Fruit fly (Drosophila melanogaster) whole organism, embryonic: ENCODE measurements around the gene CG32450.

Experiments
- CG18011 ChIP-seq: fragments of 200-800 bp; sonication (Bioruptor generic); optimal IDR thresholded peaks from 2 replicates; lab custom pipeline; 2017; ENCODE audit warnings: missing biosample characterization, missing genetic modification characterization, mild to moderate bottlenecking, moderate library complexity, missing genotype
- CG30403 ChIP-seq: fragments of 200-800 bp; sonication (Bioruptor generic); optimal IDR thresholded peaks from 3 replicates; lab custom pipeline; 2016; ENCODE audit warnings: missing biosample characterization, missing genetic modification characterization
- CG3726 ChIP-seq: fragments of 200-800 bp; sonication (Bioruptor generic); IDR thresholded peaks from 3 replicates; pipeline ENCODE4, ENCODE4 v1.3.6; 2022; ENCODE audit warnings: missing biosample characterization, missing genetic modification characterization
- CTCF ChIP-seq: fragments of 200-800 bp; sonication (Bioruptor generic); optimal IDR thresholded peaks from 2 replicates; lab custom pipeline; 2017; ENCODE audit warnings: missing biosample characterization, mild to moderate bottlenecking, missing genetic modification characterization, moderate library complexity
- Dek ChIP-seq: fragments of 200-800 bp; sonication (Bioruptor generic); optimal IDR thresholded peaks from 3 replicates; lab custom pipeline; 2019; ENCODE audit warnings: missing biosample characterization, mild to moderate bottlenecking, missing genetic modification characterization, moderate library complexity
- Dip2 ChIP-seq: fragments of 200-800 bp; sonication (Bioruptor generic); IDR thresholded peaks from 2 replicates; pipeline ENCODE4 v1.3.6; 2022; ENCODE audit warnings: missing biosample characterization, missing genetic modification characterization
- Nf-YA ChIP-seq: fragments of 200-800 bp; sonication (Bioruptor generic); IDR thresholded peaks from 2 replicates; pipeline ENCODE4 v1.3.6; 2022; ENCODE audit warnings: missing biosample characterization, missing genetic modification characterization
- Rfx ChIP-seq: fragments of 200-800 bp; sonication (Bioruptor generic); IDR thresholded peaks from 2 replicates; pipeline ENCODE4 v1.3.6; 2022; ENCODE audit warnings: missing biosample characterization, missing genetic modification characterization
- Sin3A ChIP-seq: fragments of >200 bp; optimal IDR thresholded peaks from 2 replicates; lab custom pipeline; 2018
- gcm ChIP-seq: fragments of 200-800 bp; sonication (Bioruptor generic); optimal IDR thresholded peaks from 2 replicates; lab custom pipeline; 2019; ENCODE audit warnings: missing biosample characterization, mild to moderate bottlenecking, missing genetic modification characterization, moderate library complexity
- scrt ChIP-seq: fragments of 200-800 bp; sonication (Bioruptor generic); optimal IDR thresholded peaks from 2 replicates; lab custom pipeline; 2018; ENCODE audit warnings: missing biosample characterization, mild to moderate bottlenecking, missing genetic modification characterization, moderate library complexity
- sqz ChIP-seq: fragments of 200-800 bp; sonication (Bioruptor generic); optimal IDR thresholded peaks from 3 replicates; lab custom pipeline; 2018; ENCODE audit warnings: missing biosample characterization, mild to moderate bottlenecking, missing genetic modification characterization

dm6 chr3L:22376783-22377182, 47.2 kb downstream of the CG32450 start:
- TF ChIP-seq Rfx (no peak), gcm (no peak), Dip2 (GFP tag; lab: Robert Waterston, UW) (no peak), Nf-YA (GFP tag; lab: Robert Waterston, UW) (no peak), CG18011 (GFP tag; lab: Kevin White, UChicago) (no peak), CTCF (GFP tag; lab: Kevin White, UChicago) (no peak), sqz (GFP tag; lab: Kevin White, UChicago) (no peak), Sin3A (lab: Kevin White, UChicago) (no peak), CG3726 (GFP tag; lab: Robert Waterston, UW) (no peak), scrt (GFP tag; lab: Kevin White, UChicago) (no peak), Dek (tag; lab: Kevin White, UChicago) (no peak), CG30403 (GFP tag; lab: Kevin White, UChicago) (no peak)
